Fruit fly (Drosophila melanogaster) whole organism, embryonic: ENCODE data around the gene CG42673.
A peak's percentile ranks its signal among the peaks of the same experiment; 100 is the strongest.

Experiments
- Asciz ChIP-seq: fragments of 200-800 bp; sonication (Bioruptor generic); optimal IDR thresholded peaks from 2 replicates; lab custom pipeline; 2017; ENCODE audit warnings: missing biosample characterization, mild to moderate bottlenecking, missing genetic modification characterization, missing genetic modification reagents
- CG10654 ChIP-seq: fragments of 200-800 bp; sonication (Bioruptor generic); optimal IDR thresholded peaks from 2 replicates; lab custom pipeline; 2016; ENCODE audit warnings: missing biosample characterization, missing genetic modification characterization
- CG11398 ChIP-seq: fragments of 200-800 bp; sonication (Bioruptor generic); optimal IDR thresholded peaks from 2 replicates; lab custom pipeline; 2016; ENCODE audit warnings: missing biosample characterization, missing genetic modification characterization
- CG11560 ChIP-seq: fragments of 200-800 bp; sonication (Bioruptor generic); IDR thresholded peaks from 3 replicates; pipeline ENCODE4 v1.3.6; 2022; ENCODE audit warnings: missing biosample characterization, missing genetic modification characterization
- CG12071 ChIP-seq: fragments of 200-800 bp; sonication (Bioruptor generic); optimal IDR thresholded peaks from 3 replicates; lab custom pipeline; 2018; ENCODE audit warnings: missing biosample characterization, mild to moderate bottlenecking, missing genetic modification characterization
- CG12219 ChIP-seq: fragments of 200-800 bp; sonication (Bioruptor generic); optimal IDR thresholded peaks from 3 replicates; lab custom pipeline; 2018; ENCODE audit warnings: missing biosample characterization, mild to moderate bottlenecking, missing genetic modification characterization
- CG12236 ChIP-seq: fragments of 200-800 bp; sonication (Bioruptor generic); optimal IDR thresholded peaks from 2 replicates; lab custom pipeline; 2016; ENCODE audit warnings: missing biosample characterization, missing genetic modification characterization
- CG17385 ChIP-seq: fragments of 200-800 bp; sonication (Bioruptor generic); optimal IDR thresholded peaks from 3 replicates; lab custom pipeline; 2018; ENCODE audit warnings: missing biosample characterization, mild to moderate bottlenecking, missing genetic modification characterization
- CG17568 ChIP-seq: fragments of 200-800 bp; sonication (Bioruptor generic); optimal IDR thresholded peaks from 2 replicates; lab custom pipeline; 2018; ENCODE audit warnings: missing biosample characterization, mild to moderate bottlenecking, missing genetic modification characterization, moderate library complexity
- CG2889 ChIP-seq: fragments of 200-800 bp; sonication (Bioruptor generic); IDR thresholded peaks from 3 replicates; pipeline ENCODE4 v1.3.6; 2022; ENCODE audit warnings: missing biosample characterization, missing genetic modification characterization
- CG31388 ChIP-seq: fragments of 200-800 bp; sonication (Bioruptor generic); optimal IDR thresholded peaks from 2 replicates; lab custom pipeline; 2016; ENCODE audit warnings: missing biosample characterization, missing genetic modification characterization
- CG43689 ChIP-seq: fragments of 200-800 bp; sonication (Bioruptor generic); IDR thresholded peaks from 2 replicates; pipeline ENCODE4 v1.3.6; 2022; ENCODE audit warnings: missing biosample characterization, missing genetic modification characterization
- CG4820 ChIP-seq: fragments of 200-800 bp; sonication (Bioruptor generic); optimal IDR thresholded peaks from 3 replicates; lab custom pipeline; 2016; ENCODE audit warnings: missing biosample characterization, missing genetic modification characterization
- CG6254 ChIP-seq: fragments of 200-800 bp; sonication (Bioruptor generic); optimal IDR thresholded peaks from 3 replicates; lab custom pipeline; 2017; ENCODE audit warnings: mild to moderate bottlenecking, missing biosample characterization, missing genetic modification reagents, missing genetic modification characterization
- CG8478 ChIP-seq: fragments of >200 bp; optimal IDR thresholded peaks from 2 replicates; lab custom pipeline; 2018
- CHES-1-like ChIP-seq: fragments of 200-800 bp; sonication (Bioruptor generic); optimal IDR thresholded peaks from 2 replicates; lab custom pipeline; 2016; ENCODE audit warnings: missing biosample characterization, missing genetic modification characterization
- CkIIα-i1 ChIP-seq: fragments of 200-800 bp; sonication (Bioruptor generic); IDR thresholded peaks from 2 replicates; pipeline ENCODE4 v1.3.6; 2022; ENCODE audit warnings: missing biosample characterization, missing genetic modification characterization
- CoRest ChIP-seq: fragments of 200-800 bp; sonication (Bioruptor generic); optimal IDR thresholded peaks from 3 replicates; lab custom pipeline; 2018; ENCODE audit warnings: missing biosample characterization, mild to moderate bottlenecking, missing genetic modification characterization, moderate library complexity
- D19B ChIP-seq: fragments of 200-800 bp; sonication (Bioruptor generic); optimal IDR thresholded peaks from 2 replicates; lab custom pipeline; 2017; ENCODE audit warnings: missing biosample characterization, mild to moderate bottlenecking, missing genetic modification characterization
- Ets65A ChIP-seq: fragments of 200-800 bp; sonication (Bioruptor generic); peaks from one replicate; lab custom pipeline; 2016; ENCODE audit warnings: missing biosample characterization, missing genetic modification characterization
- HLH54F ChIP-seq: fragments of 200-800 bp; sonication (Bioruptor generic); optimal IDR thresholded peaks from 3 replicates; lab custom pipeline; 2016; ENCODE audit warnings: missing biosample characterization, missing genetic modification characterization
- HmgD ChIP-seq: fragments of 200-800 bp; sonication (Bioruptor generic); optimal IDR thresholded peaks from 3 replicates; lab custom pipeline; 2016; ENCODE audit warnings: missing biosample characterization, missing genetic modification characterization
- Med ChIP-seq: fragments of 200-800 bp; sonication (Bioruptor generic); peaks from one replicate; lab custom pipeline; 2016; ENCODE audit warnings: missing biosample characterization, missing genetic modification characterization, mild to moderate bottlenecking, inconsistent platforms, moderate library complexity
- NFAT ChIP-seq: fragments of 200-800 bp; sonication (Bioruptor generic); IDR thresholded peaks from 2 replicates; pipeline ENCODE4 v1.3.6; 2022; ENCODE audit warnings: missing biosample characterization, missing genetic modification characterization
- NK7.1 ChIP-seq: fragments of 200-800 bp; sonication (Bioruptor generic); optimal IDR thresholded peaks from 3 replicates; lab custom pipeline; 2016; ENCODE audit warnings: missing biosample characterization, missing genetic modification characterization
- NfI ChIP-seq: fragments of 200-800 bp; sonication (Bioruptor generic); optimal IDR thresholded peaks from 3 replicates; lab custom pipeline; 2018; ENCODE audit warnings: missing biosample characterization, mild to moderate bottlenecking, missing genetic modification characterization, moderate library complexity
- Oli ChIP-seq: fragments of 200-800 bp; sonication (Bioruptor generic); optimal IDR thresholded peaks from 2 replicates; lab custom pipeline; 2018; ENCODE audit warnings: missing biosample characterization, mild to moderate bottlenecking, missing genetic modification characterization, moderate library complexity
- Sry-δ ChIP-seq: fragments of 200-800 bp; sonication (Bioruptor generic); optimal IDR thresholded peaks from 2 replicates; lab custom pipeline; 2016; ENCODE audit warnings: missing biosample characterization, missing genetic modification characterization
- Trl ChIP-seq, 3 experiments: fragments of >200 bp in 2 of 3; fragments of 200-800 bp in 1 of 3; sonication (Bioruptor generic) in 1 of 3; optimal IDR thresholded peaks; 2 replicates in 1 of 3; 3 replicates in 2 of 3; lab custom pipeline; 2016 to 2017; ENCODE audit warnings: missing biosample characterization in 1 of 3, missing genetic modification characterization in 1 of 3
- al ChIP-seq: fragments of 200-800 bp; sonication (Bioruptor generic); IDR thresholded peaks from 2 replicates; pipeline ENCODE4 v1.3.6; 2022; ENCODE audit warnings: missing biosample characterization, missing genetic modification characterization
- aop ChIP-seq: fragments of 200-800 bp; sonication (Bioruptor generic); IDR thresholded peaks from 2 replicates; pipeline ENCODE4 v1.3.6; 2022; ENCODE audit warnings: missing biosample characterization, missing genetic modification characterization
- corto ChIP-seq: fragments of 200-800 bp; sonication (Bioruptor generic); optimal IDR thresholded peaks from 2 replicates; lab custom pipeline; 2016; ENCODE audit warnings: missing biosample characterization, mild to moderate bottlenecking, missing genetic modification characterization, moderate library complexity
- eyg ChIP-seq: fragments of 200-800 bp; sonication (Bioruptor generic); optimal IDR thresholded peaks from 3 replicates; lab custom pipeline; 2016; ENCODE audit warnings: missing biosample characterization, missing genetic modification characterization
- fd64A ChIP-seq: fragments of 200-800 bp; sonication (Bioruptor generic); optimal IDR thresholded peaks from 3 replicates; lab custom pipeline; 2018; ENCODE audit warnings: missing biosample characterization, mild to moderate bottlenecking, missing genetic modification characterization
- fu2 ChIP-seq: fragments of 200-800 bp; sonication (Bioruptor generic); optimal IDR thresholded peaks from 2 replicates; lab custom pipeline; 2016; ENCODE audit warnings: missing biosample characterization, missing genetic modification characterization
- gt ChIP-seq: fragments of 200-800 bp; sonication (Bioruptor generic); IDR thresholded peaks from 2 replicates; pipeline ENCODE4 v1.3.6; 2022; ENCODE audit warnings: missing biosample characterization, missing genetic modification characterization
- ind ChIP-seq: fragments of 200-800 bp; sonication (Bioruptor generic); optimal IDR thresholded peaks from 3 replicates; lab custom pipeline; 2016; ENCODE audit warnings: missing biosample characterization, missing genetic modification characterization
- inv ChIP-seq: fragments of 200-800 bp; sonication (Bioruptor generic); IDR thresholded peaks from 2 replicates; pipeline ENCODE4 v1.3.6; 2022; ENCODE audit warnings: missing biosample characterization, missing genetic modification characterization; ENCODE audit not compliant: partially characterized antibody
- onecut ChIP-seq: fragments of 200-800 bp; sonication (Bioruptor generic); IDR thresholded peaks from 2 replicates; pipeline ENCODE4 v1.3.6; 2022; ENCODE audit warnings: missing biosample characterization, missing genetic modification characterization
- org-1 ChIP-seq: fragments of 200-800 bp; sonication (Bioruptor generic); optimal IDR thresholded peaks from 2 replicates; lab custom pipeline; 2017; ENCODE audit warnings: missing biosample characterization, missing genetic modification characterization
- pb ChIP-seq: fragments of 200-800 bp; sonication (Bioruptor generic); optimal IDR thresholded peaks from 3 replicates; lab custom pipeline; 2016; ENCODE audit warnings: missing biosample characterization, missing genetic modification characterization
- pnt ChIP-seq: fragments of 200-800 bp; sonication (Bioruptor generic); optimal IDR thresholded peaks from 3 replicates; lab custom pipeline; 2016; ENCODE audit warnings: missing biosample characterization, missing genetic modification characterization
- prd ChIP-seq, 3 experiments: fragments of >200 bp in 2 of 3; fragments of 200-800 bp in 1 of 3; sonication (Bioruptor generic) in 1 of 3; optimal IDR thresholded peaks in 2 of 3; IDR thresholded peaks in 1 of 3; 2 replicates in 2 of 3; 3 replicates in 1 of 3; pipeline versions ENCODE4 v1.3.6 to Lab custom; 2017 to 2022; ENCODE audit warnings: missing biosample characterization in 1 of 3, missing genetic modification characterization in 1 of 3
- sd ChIP-seq: fragments of 200-800 bp; sonication (Bioruptor generic); optimal IDR thresholded peaks from 3 replicates; lab custom pipeline; 2018; ENCODE audit warnings: missing biosample characterization, mild to moderate bottlenecking, missing genetic modification characterization, moderate library complexity
- sim ChIP-seq: fragments of 200-800 bp; sonication (Bioruptor generic); IDR thresholded peaks from 2 replicates; pipeline ENCODE4 v1.3.6; 2022; ENCODE audit warnings: missing biosample characterization, missing genetic modification characterization
- sima ChIP-seq: fragments of 200-800 bp; sonication (Bioruptor generic); optimal IDR thresholded peaks from 2 replicates; lab custom pipeline; 2016; ENCODE audit warnings: missing biosample characterization, missing genetic modification characterization
- tup ChIP-seq: fragments of 200-800 bp; sonication (Bioruptor generic); optimal IDR thresholded peaks from 2 replicates; lab custom pipeline; 2016; ENCODE audit warnings: missing biosample characterization, mild to moderate bottlenecking, missing genetic modification characterization, moderate library complexity
- twi ChIP-seq: fragments of 200-800 bp; optimal IDR thresholded peaks from 2 replicates; lab custom pipeline; 2019; ENCODE audit warnings: missing biosample characterization, mild to moderate bottlenecking, missing genetic modification characterization, moderate library complexity
- zfh1 ChIP-seq: fragments of 200-800 bp; sonication (Bioruptor generic); IDR thresholded peaks from 3 replicates; pipeline ENCODE4 v1.3.6; 2022; ENCODE audit warnings: missing biosample characterization, missing genetic modification characterization

Gene CG42673

dm6 chr3L:9511287-9512256 is 35.4 kb upstream of the CG42673 start, which contains the start of gene RpS9 (continued):
- TF ChIP-seq CG11560 (tag; lab: Robert Waterston, UW) (no peak), CG12236 (GFP tag; lab: Kevin White, UChicago) (no peak), pb (GFP tag; lab: Kevin White, UChicago) (no peak), CG8478 (lab: Kevin White, UChicago) (no peak), gt (GFP tag; lab: Robert Waterston, UW) (no peak), NFAT (GFP tag; lab: Robert Waterston, UW) (no peak; the same call in 1 of the 2 replicates), zfh1 (no peak), CG11398 (GFP tag; lab: Kevin White, UChicago) (no peak), Asciz (GFP tag; lab: Kevin White, UChicago) (peak; percentile 22), sd (tag; lab: Kevin White, UChicago) (no peak), CG17568 (GFP tag; lab: Kevin White, UChicago) (peak; percentile 73), CG12219 (GFP tag; lab: Kevin White, UChicago) (peak; percentile 43), CG31388 (GFP tag; lab: Kevin White, UChicago) (no peak), Oli (tag; lab: Kevin White, UChicago) (no peak), twi (tag; lab: Kevin White, UChicago) (no peak), prd (optimal IDR thresholded peaks at IDR 0.05; lab: Kevin White, UChicago) (no peak), prd (GFP tag; IDR thresholded peaks at IDR 0.05; lab: Robert Waterston, UW) (no peak), Ets65A (peak; percentile 91), CG17385 (peak; percentile 36), corto (GFP tag; lab: Kevin White, UChicago) (no peak), HLH54F (GFP tag; lab: Kevin White, UChicago) (no peak), ind (no peak), fu2 (GFP tag; lab: Kevin White, UChicago) (no peak), sima (GFP tag; lab: Kevin White, UChicago) (no peak), CG4820 (no peak), NfI (GFP tag; lab: Kevin White, UChicago) (no peak), CG43689 (no peak), Sry-δ (GFP tag; lab: Kevin White, UChicago) (no peak), eyg (GFP tag; lab: Kevin White, UChicago) (no peak), Trl (optimal IDR thresholded peaks at IDR 0.05; lab: Kevin White, UChicago) (no peak), Trl (GFP tag; optimal IDR thresholded peaks at IDR 0.05; lab: Kevin White, UChicago) (no peak), al (GFP tag; lab: Robert Waterston, UW) (no peak), HmgD (GFP tag; lab: Kevin White, UChicago) (no peak), tup (GFP tag; lab: Kevin White, UChicago) (no peak), sim (GFP tag; lab: Robert Waterston, UW) (peak; percentile 4; the same call in 1 of the 2 replicates), D19B (GFP tag; lab: Kevin White, UChicago) (no peak), onecut (GFP tag; lab: Robert Waterston, UW) (no peak), aop (GFP tag; lab: Robert Waterston, UW) (no peak), CkIIα-i1 (GFP tag; lab: Robert Waterston, UW) (no peak), org-1 (GFP tag; lab: Kevin White, UChicago) (no peak), inv (GFP tag; lab: Robert Waterston, UW) (no peak), CHES-1-like (GFP tag; lab: Kevin White, UChicago) (no peak), pnt (GFP tag; lab: Kevin White, UChicago) (no peak), Med (peak; percentile 73), CG6254 (GFP tag; lab: Kevin White, UChicago) (no peak), CG2889 (GFP tag; lab: Robert Waterston, UW) (no peak), CG10654 (no peak), fd64A (no peak), NK7.1 (GFP tag; lab: Kevin White, UChicago) (no peak), CoRest (tag; lab: Kevin White, UChicago) (no peak), CG12071 (GFP tag; lab: Kevin White, UChicago) (peak; percentile 20)
